Fruit fly (Drosophila melanogaster) whole organism, prepupa: ENCODE results near the gene CG31952.

ENCODE experiments used
- Blimp-1 ChIP-seq: fragments of 200-800 bp; sonication (Bioruptor generic); optimal IDR thresholded peaks from 3 replicates; lab custom pipeline; 2017; ENCODE audit warnings: missing biosample characterization, missing genetic modification characterization, mild to moderate bottlenecking, moderate library complexity, missing genetic modification reagents
- CG10669 ChIP-seq: fragments of 200-800 bp; sonication (Bioruptor generic); optimal IDR thresholded peaks from 3 replicates; lab custom pipeline; 2018; ENCODE audit warnings: missing biosample characterization, mild to moderate bottlenecking, missing genetic modification characterization, moderate library complexity
- CG11762 ChIP-seq: fragments of 200-800 bp; sonication (Bioruptor generic); optimal IDR thresholded peaks from 3 replicates; lab custom pipeline; 2016; ENCODE audit warnings: missing biosample characterization, missing genetic modification characterization; ENCODE audit not compliant: insufficient read depth
- CG11902 ChIP-seq: fragments of 200-800 bp; sonication (Bioruptor generic); optimal IDR thresholded peaks from 3 replicates; lab custom pipeline; 2016; ENCODE audit warnings: missing biosample characterization, missing genetic modification characterization
- CG16779 ChIP-seq: fragments of 200-800 bp; sonication (Bioruptor generic); optimal IDR thresholded peaks from 3 replicates; lab custom pipeline; 2017; ENCODE audit warnings: missing biosample characterization, mild to moderate bottlenecking, missing genetic modification characterization
- CG3919 ChIP-seq: fragments of 200-800 bp; sonication (Bioruptor generic); optimal IDR thresholded peaks from 3 replicates; lab custom pipeline; 2016; ENCODE audit warnings: missing biosample characterization, missing genetic modification characterization
- CG6276 ChIP-seq: fragments of 200-800 bp; sonication (Bioruptor generic); optimal IDR thresholded peaks from 2 replicates; lab custom pipeline; 2017; ENCODE audit warnings: missing biosample characterization, mild to moderate bottlenecking, missing genetic modification characterization
- CG6854 ChIP-seq: fragments of 200-800 bp; sonication (Bioruptor generic); optimal IDR thresholded peaks from 2 replicates; lab custom pipeline; 2017; ENCODE audit warnings: missing biosample characterization, mild to moderate bottlenecking, missing genetic modification characterization
- CG8319 ChIP-seq: fragments of 200-800 bp; sonication (Bioruptor generic); optimal IDR thresholded peaks from 3 replicates; lab custom pipeline; 2016; ENCODE audit warnings: missing biosample characterization, missing genetic modification characterization
- CG8632 ChIP-seq: fragments of 200-800 bp; sonication (Bioruptor generic); optimal IDR thresholded peaks from 3 replicates; lab custom pipeline; 2016; ENCODE audit warnings: missing biosample characterization, missing genetic modification characterization
- Eip75B ChIP-seq: fragments of 200-800 bp; sonication (Bioruptor generic); optimal IDR thresholded peaks from 3 replicates; lab custom pipeline; 2016; ENCODE audit warnings: missing biosample characterization, missing genetic modification characterization
- Eip78C ChIP-seq: fragments of 200-800 bp; sonication (Bioruptor generic); peaks from one replicate; lab custom pipeline; 2016; ENCODE audit warnings: missing biosample characterization, missing genetic modification characterization
- Eip93F ChIP-seq: fragments of 200-800 bp; sonication (Bioruptor generic); optimal IDR thresholded peaks from 2 replicates; lab custom pipeline; 2016; ENCODE audit warnings: missing biosample characterization, mild to moderate bottlenecking, missing genetic modification characterization
- Ets21C ChIP-seq: fragments of 200-800 bp; sonication (Bioruptor generic); optimal IDR thresholded peaks from 3 replicates; lab custom pipeline; 2016; ENCODE audit warnings: missing biosample characterization, missing genetic modification characterization
- Gug ChIP-seq: fragments of 200-800 bp; sonication (Bioruptor generic); IDR thresholded peaks from 2 replicates; pipeline ENCODE4 v1.3.6; 2022; ENCODE audit warnings: missing biosample characterization, missing genetic modification characterization
- Hr38 ChIP-seq: sonication (Bioruptor generic); optimal IDR thresholded peaks from 2 replicates; lab custom pipeline; 2016; ENCODE audit warnings: missing biosample characterization, missing genetic modification characterization
- Hr39 ChIP-seq: fragments of 200-800 bp; sonication (Bioruptor generic); optimal IDR thresholded peaks from 2 replicates; lab custom pipeline; 2016; ENCODE audit warnings: missing biosample characterization, missing genetic modification characterization
- Lpt ChIP-seq: fragments of 200-800 bp; sonication (Bioruptor generic); optimal IDR thresholded peaks from 3 replicates; lab custom pipeline; 2016; ENCODE audit warnings: missing biosample characterization, missing genetic modification characterization
- Met ChIP-seq: fragments of 200-800 bp; sonication (Bioruptor generic); optimal IDR thresholded peaks from 3 replicates; lab custom pipeline; 2016; ENCODE audit warnings: missing biosample characterization, missing genetic modification characterization
- OdsH ChIP-seq: fragments of 200-800 bp; sonication (Bioruptor generic); optimal IDR thresholded peaks from 3 replicates; lab custom pipeline; 2016; ENCODE audit warnings: missing biosample characterization, missing genetic modification characterization
- Smox ChIP-seq: fragments of 200-800 bp; sonication (Bioruptor generic); optimal IDR thresholded peaks from 3 replicates; lab custom pipeline; 2016; ENCODE audit warnings: missing biosample characterization, missing genetic modification characterization
- Sox14 ChIP-seq: fragments of 200-800 bp; sonication (Bioruptor generic); optimal IDR thresholded peaks from 3 replicates; lab custom pipeline; 2016; ENCODE audit warnings: missing biosample characterization, missing genetic modification characterization
- Sox15 ChIP-seq: fragments of 200-800 bp; sonication (Bioruptor generic); optimal IDR thresholded peaks from 3 replicates; lab custom pipeline; 2016; ENCODE audit warnings: missing biosample characterization, missing genetic modification characterization
- acj6 ChIP-seq: fragments of 200-800 bp; sonication (Bioruptor generic); optimal IDR thresholded peaks from 3 replicates; lab custom pipeline; 2016; ENCODE audit warnings: missing biosample characterization, missing genetic modification characterization
- cyc ChIP-seq: fragments of 200-800 bp; sonication (Bioruptor generic); optimal IDR thresholded peaks from 3 replicates; lab custom pipeline; 2016; ENCODE audit warnings: missing biosample characterization, missing genetic modification characterization
- dsx ChIP-seq: fragments of 200-800 bp; optimal IDR thresholded peaks from 3 replicates; lab custom pipeline; 2019; ENCODE audit warnings: missing biosample characterization, mild to moderate bottlenecking, missing genetic modification characterization, moderate library complexity; ENCODE audit not compliant: poor library complexity, severe bottlenecking
- eg ChIP-seq: fragments of 200-800 bp; sonication (Bioruptor generic); IDR thresholded peaks from 3 replicates; pipeline ENCODE4 v1.3.6; 2022; ENCODE audit warnings: missing biosample characterization, missing genetic modification characterization
- fd59A ChIP-seq: fragments of 200-800 bp; sonication (Bioruptor generic); optimal IDR thresholded peaks from 2 replicates; lab custom pipeline; 2017; ENCODE audit warnings: missing biosample characterization, mild to moderate bottlenecking, missing genetic modification characterization, missing genetic modification reagents
- fd85E ChIP-seq: fragments of 200-800 bp; sonication (Bioruptor generic); optimal IDR thresholded peaks from 3 replicates; lab custom pipeline; 2016; ENCODE audit warnings: missing biosample characterization, missing genetic modification characterization
- fkh ChIP-seq: fragments of 200-800 bp; sonication (Bioruptor generic); optimal IDR thresholded peaks from 3 replicates; lab custom pipeline; 2017; ENCODE audit warnings: missing biosample characterization, mild to moderate bottlenecking, missing genetic modification characterization, moderate library complexity
- lz ChIP-seq: fragments of 200-800 bp; sonication (Bioruptor generic); optimal IDR thresholded peaks from 3 replicates; lab custom pipeline; 2016; ENCODE audit warnings: missing biosample characterization, missing genetic modification characterization
- net ChIP-seq: fragments of 200-800 bp; sonication (Bioruptor generic); optimal IDR thresholded peaks from 3 replicates; lab custom pipeline; 2016; ENCODE audit warnings: missing biosample characterization, missing genetic modification characterization
- pdm3 ChIP-seq: fragments of 200-800 bp; sonication (Bioruptor generic); optimal IDR thresholded peaks from 3 replicates; lab custom pipeline; 2016; ENCODE audit warnings: missing biosample characterization, missing genetic modification characterization
- salr ChIP-seq, 2 experiments: fragments of 200-800 bp; sonication (Bioruptor generic); optimal IDR thresholded peaks; 3 replicates each; lab custom pipeline; 2016 to 2018; ENCODE audit warnings: missing biosample characterization in 2 of 2, missing genetic modification characterization in 2 of 2, mild to moderate bottlenecking in 1 of 2
- ss ChIP-seq, 2 experiments: fragments of 200-800 bp; sonication (Bioruptor generic); optimal IDR thresholded peaks; 2 replicates in 1 of 2; 3 replicates in 1 of 2; lab custom pipeline; 2017 to 2018; ENCODE audit warnings: mild to moderate bottlenecking in 2 of 2, missing biosample characterization in 2 of 2, missing genetic modification characterization in 2 of 2, moderate library complexity in 1 of 2
- svp ChIP-seq: fragments of 200-800 bp; sonication (Bioruptor generic); peaks from one replicate; lab custom pipeline; 2016; ENCODE audit warnings: missing biosample characterization, missing genetic modification characterization
- topi ChIP-seq: fragments of 200-800 bp; sonication (Bioruptor generic); optimal IDR thresholded peaks from 3 replicates; lab custom pipeline; 2016; ENCODE audit warnings: missing biosample characterization, missing genetic modification characterization
- vri ChIP-seq: fragments of 200-800 bp; sonication (Bioruptor generic); optimal IDR thresholded peaks from 3 replicates; lab custom pipeline; 2016; ENCODE audit warnings: missing biosample characterization, mild to moderate bottlenecking, missing genetic modification characterization

The CG31952 gene

DNA sequence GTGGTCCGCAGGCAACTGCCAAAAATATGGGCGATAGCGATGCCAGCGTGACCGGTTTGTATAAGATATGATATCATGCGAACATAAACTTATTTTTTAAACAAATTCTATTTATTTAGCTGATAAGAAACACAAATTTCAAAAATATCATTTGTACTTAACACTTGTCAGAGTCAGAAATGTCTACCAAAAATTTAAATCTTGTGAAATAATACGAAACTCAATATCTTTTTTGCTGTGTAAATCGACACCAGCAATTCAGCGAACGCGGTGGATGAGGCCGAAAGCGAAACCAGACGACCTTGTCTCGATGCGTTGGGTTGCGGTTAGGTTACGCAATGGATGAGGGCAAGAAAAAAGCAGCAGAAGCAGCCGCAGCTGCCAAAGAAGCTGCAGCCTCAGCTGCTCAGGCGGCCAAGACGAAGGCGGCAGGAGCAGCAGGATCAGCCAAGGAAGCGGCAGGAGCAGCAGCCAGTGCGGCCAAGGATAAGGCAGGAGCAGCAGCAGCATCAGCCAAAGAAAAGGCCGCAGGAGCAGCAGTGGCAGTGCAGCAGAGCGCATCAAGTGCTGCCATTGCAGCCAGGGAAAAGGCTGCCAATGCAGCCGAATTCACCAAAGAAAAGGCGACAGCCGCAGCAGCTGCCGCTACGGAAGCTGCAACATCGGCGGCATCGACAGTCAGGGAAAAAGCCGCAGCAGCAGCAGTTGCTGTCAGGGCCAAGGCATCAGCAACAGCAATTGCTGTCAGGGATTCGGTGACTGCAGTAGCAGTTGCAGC, at the start of gene CG31952 (continued):
- TF ChIP-seq CG6854 (GFP tag; lab: Kevin White, UChicago) (no peak), Gug (GFP tag; lab: Robert Waterston, UW) (no peak), fkh (GFP tag; lab: Kevin White, UChicago) (no peak), ss (GFP tag; optimal IDR thresholded peaks at IDR 0.05; lab: Kevin White, UChicago) (peak in 1 of 2 experiments; percentile 37), Sox15 (GFP tag; lab: Kevin White, UChicago) (peak; percentile 26), CG3919 (GFP tag; lab: Kevin White, UChicago) (peak; percentile 42), Sox14 (GFP tag; lab: Kevin White, UChicago) (no peak), fd59A (GFP tag; lab: Kevin White, UChicago) (no peak), Lpt (no peak)

DNA sequence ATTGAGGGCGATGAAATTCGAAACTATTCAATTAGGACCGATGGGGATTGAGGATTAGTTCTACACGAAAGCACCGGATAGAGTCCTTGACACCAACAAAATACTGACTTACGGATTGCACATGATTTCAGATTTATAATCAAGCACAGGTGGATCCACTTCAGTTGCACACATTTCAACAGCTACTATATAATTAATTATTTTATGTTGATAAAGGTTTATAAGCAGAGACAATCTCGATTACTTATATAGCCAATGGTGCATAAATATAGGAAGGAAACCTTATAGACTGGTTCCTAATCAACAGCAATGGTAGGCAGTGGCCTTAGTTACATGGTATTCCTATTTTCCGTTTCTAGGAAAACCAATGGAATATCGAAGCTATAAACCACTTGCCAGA, 48.1 kb upstream of the CG31952 start:
- TF ChIP-seq pdm3 (no peak), OdsH (GFP tag; lab: Kevin White, UChicago) (no peak), CG10669 (GFP tag; lab: Kevin White, UChicago) (no peak), Hr38 (no peak), CG11762 (no peak)
- TF ChIP-seq, all 60 proteins: peak for 0

DNA sequence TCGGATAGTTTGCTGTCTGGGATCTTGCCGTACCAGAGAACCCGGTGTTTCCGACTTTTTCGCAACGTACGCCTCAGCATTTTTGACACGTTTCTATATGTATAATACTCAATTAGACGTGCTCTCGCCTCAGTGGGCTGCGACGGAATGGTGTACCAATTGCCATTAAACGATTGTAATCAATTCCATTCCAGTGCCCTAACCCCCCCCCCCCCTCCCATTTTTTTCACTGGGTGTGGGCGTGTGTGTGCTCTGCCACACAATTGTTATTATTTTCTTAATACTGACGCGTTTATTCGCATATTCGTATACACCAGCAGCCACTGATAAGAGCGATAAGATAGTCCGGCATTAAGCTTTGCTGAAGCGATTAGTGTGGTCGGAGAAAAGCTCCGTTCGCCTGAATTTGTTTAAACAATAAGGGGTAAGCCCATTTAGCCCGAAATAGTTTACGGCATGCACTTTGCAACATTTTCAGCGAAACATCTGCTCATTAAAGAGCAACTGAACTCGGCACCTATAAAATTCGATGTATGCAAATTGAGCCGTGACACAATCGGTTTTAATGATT, 47.3 kb upstream of the CG31952 start:
- TF ChIP-seq Ets21C (no peak), CG6276 (GFP tag; lab: Kevin White, UChicago) (no peak), topi (GFP tag; lab: Kevin White, UChicago) (no peak), Eip78C (GFP tag; lab: Kevin White, UChicago) (no peak), Blimp-1 (GFP tag; lab: Kevin White, UChicago) (no peak), acj6 (GFP tag; lab: Kevin White, UChicago) (no peak), svp (GFP tag; lab: Kevin White, UChicago) (peak; percentile 8), fd59A (GFP tag; lab: Kevin White, UChicago) (no peak), CG16779 (tag; lab: Kevin White, UChicago) (no peak), salr (GFP tag; optimal IDR thresholded peaks at IDR 0.05; lab: Kevin White, UChicago) (no peak), net (GFP tag; lab: Kevin White, UChicago) (no peak), CG11902 (GFP tag; lab: Kevin White, UChicago) (no peak), lz (GFP tag; lab: Kevin White, UChicago) (no peak), vri (GFP tag; lab: Kevin White, UChicago) (peak; percentile 17), Sox15 (GFP tag; lab: Kevin White, UChicago) (no peak), cyc (no peak), Smox (GFP tag; lab: Kevin White, UChicago) (no peak), CG3919 (GFP tag; lab: Kevin White, UChicago) (no peak), Eip75B (GFP tag; lab: Kevin White, UChicago) (no peak), CG11762 (no peak), CG8319 (GFP tag; lab: Kevin White, UChicago) (no peak), dsx (no peak), Hr39 (no peak), CG8632 (peak; percentile 1), eg (no peak), fd85E (GFP tag; lab: Kevin White, UChicago) (no peak), fkh (GFP tag; lab: Kevin White, UChicago) (peak; percentile 17), Met (GFP tag; lab: Kevin White, UChicago) (no peak), Eip93F (no peak)
